Worm (Caenorhabditis elegans) whole organism, L4/young adult: ENCODE results near the gene rcd-1.

Source experiments
- W03F9.2 ChIP-seq: fragments of 150-350 bp; optimal IDR thresholded peaks from 2 replicates; lab custom pipeline; 2014; ENCODE audit warnings: missing biosample characterization, missing genetic modification characterization
- dao-5 ChIP-seq: sonication (generic microtip); optimal IDR thresholded peaks from 2 replicates; lab custom pipeline; 2016; ENCODE audit warnings: missing genotype, missing genetic modification characterization, moderate library complexity, missing compliant biosample characterization
- him-1 ChIP-seq: sonication (generic microtip); optimal IDR thresholded peaks from 2 replicates; lab custom pipeline; 2016; ENCODE audit warnings: missing genotype, missing genetic modification reagents, missing genetic modification characterization, missing compliant biosample characterization

DNA sequence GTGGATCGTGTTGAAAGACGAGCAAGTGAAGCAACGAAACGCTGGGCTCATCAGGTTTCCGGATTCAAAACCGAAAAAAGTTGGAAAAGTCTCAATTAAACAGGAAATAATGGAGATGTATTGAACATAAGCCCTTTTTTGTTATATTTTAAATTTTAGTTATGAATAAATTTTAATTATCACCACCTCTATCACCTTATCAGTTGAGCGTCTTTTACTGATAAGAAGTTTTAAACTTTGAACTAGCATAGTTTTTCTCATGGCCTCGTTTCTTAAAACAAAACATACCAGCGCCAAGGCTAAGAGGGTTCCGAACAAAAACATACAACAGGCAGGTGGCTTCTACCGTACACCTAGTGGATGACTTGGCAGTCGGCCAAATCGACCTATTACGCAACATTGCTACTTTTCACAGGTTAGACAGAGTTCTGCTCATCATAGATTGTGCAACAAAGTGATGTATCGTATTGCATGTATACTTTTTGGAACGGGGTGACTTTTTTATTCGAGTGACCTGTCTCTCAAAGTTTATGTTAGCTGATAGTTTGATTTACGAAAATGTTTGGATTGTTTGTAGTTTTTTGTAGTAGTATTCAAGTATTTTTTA lies 34.8 kb downstream of the rcd-1 start:
- no peak for TF ChIP-seq dao-5 (tag; lab: Kevin White, UChicago)
- TF ChIP-seq W03F9.2 (tag; lab: Kevin White, UChicago): no peak
- TF ChIP-seq him-1: no peak
